Worm (Caenorhabditis elegans) whole organism, young adult: ENCODE data around the gene F26D10.13.
A peak's percentile ranks its signal among the peaks of the same experiment; 100 is the strongest.

Experiments used
- B0019.2 ChIP-seq: fragments of 200-800 bp; sonication (Bioruptor generic); conservative IDR thresholded peaks from 2 replicates; pipeline ENCODE4 v1.3.6; 2022; ENCODE audit warnings: missing genetic modification reagents, missing genetic modification characterization, missing compliant biosample characterization
- B0261.1 ChIP-seq: sonication (generic microtip); optimal IDR thresholded peaks from 2 replicates; lab custom pipeline; 2016; ENCODE audit warnings: mild to moderate bottlenecking, missing genetic modification characterization, moderate library complexity, missing compliant biosample characterization
- B0336.3 ChIP-seq: fragments of 200-800 bp; sonication (Bioruptor generic); IDR thresholded peaks from 2 replicates; pipeline ENCODE4 v1.3.6; 2022; ENCODE audit warnings: missing genetic modification characterization, missing compliant biosample characterization
- C06A6.2 ChIP-seq: fragments of 200-800 bp; sonication (Bioruptor generic); conservative IDR thresholded peaks from 2 replicates; pipeline ENCODE4 v1.3.6; 2022; ENCODE audit warnings: missing genetic modification characterization, missing compliant biosample characterization
- F10E7.11 ChIP-seq: sonication (generic microtip); optimal IDR thresholded peaks from 2 replicates; lab custom pipeline; 2017; ENCODE audit warnings: mild to moderate bottlenecking, missing genetic modification characterization, moderate library complexity, missing compliant biosample characterization
- F33H1.4 ChIP-seq: fragments of 200-800 bp; sonication (Bioruptor generic); IDR thresholded peaks from 2 replicates; pipeline ENCODE4 v1.3.6; 2022; ENCODE audit warnings: missing genetic modification reagents, missing genetic modification characterization, missing compliant biosample characterization
- F55B11.4 ChIP-seq: sonication (generic microtip); optimal IDR thresholded peaks from 2 replicates; lab custom pipeline; 2016; ENCODE audit warnings: missing compliant biosample characterization, missing genetic modification characterization, borderline replicate concordance; ENCODE audit not compliant: insufficient read depth
- F57A8.1 ChIP-seq: fragments of 200-800 bp; sonication (Bioruptor generic); optimal IDR thresholded peaks from 2 replicates; lab custom pipeline; 2018; ENCODE audit warnings: mild to moderate bottlenecking, missing genetic modification characterization, moderate library complexity, missing compliant biosample characterization
- F57C9.4 ChIP-seq: sonication (generic microtip); optimal IDR thresholded peaks from 2 replicates; lab custom pipeline; 2017; ENCODE audit warnings: mild to moderate bottlenecking, missing genetic modification characterization, missing compliant biosample characterization
- K11D2.4 ChIP-seq: fragments of 200-800 bp; sonication (Bioruptor generic); IDR thresholded peaks from 2 replicates; pipeline ENCODE4 v1.3.6; 2022; ENCODE audit warnings: missing genetic modification reagents, missing genetic modification characterization, missing compliant biosample characterization
- K12H6.12 ChIP-seq: fragments of 200-800 bp; sonication (Bioruptor generic); optimal IDR thresholded peaks from 2 replicates; lab custom pipeline; 2018; ENCODE audit warnings: mild to moderate bottlenecking, missing genetic modification characterization, missing compliant biosample characterization
- Y53G8AR.9 ChIP-seq: fragments of 200-800 bp; sonication (Bioruptor generic); conservative IDR thresholded peaks from 2 replicates; pipeline ENCODE4 v1.3.6; 2022; ENCODE audit warnings: missing genetic modification reagents, missing genetic modification characterization, missing compliant biosample characterization
- Y79H2A.3 ChIP-seq: fragments of 200-800 bp; sonication (Bioruptor generic); conservative IDR thresholded peaks from 2 replicates; pipeline ENCODE4 v1.3.6; 2022; ENCODE audit warnings: missing genetic modification reagents, missing genetic modification characterization, missing compliant biosample characterization
- ama-1 ChIP-seq, 3 experiments: fragments of 150-350 bp in 1 of 3; sonication (generic microtip) in 2 of 3; optimal IDR thresholded peaks; 2 replicates each; lab custom pipeline; 2014 to 2018; ENCODE audit warnings: missing biosample characterization in 2 of 3, missing genetic modification characterization in 2 of 3, missing genetic modification reagents in 2 of 3
- aptf-2 ChIP-seq: fragments of 200-800 bp; sonication (Bioruptor generic); conservative IDR thresholded peaks from 2 replicates; pipeline ENCODE4 v1.3.6; 2022; ENCODE audit warnings: missing genetic modification reagents, missing genetic modification characterization, missing compliant biosample characterization
- aptf-3 ChIP-seq: fragments of 200-800 bp; sonication (Bioruptor generic); IDR thresholded peaks from 2 replicates; pipeline ENCODE4 v1.3.6; 2022; ENCODE audit warnings: missing genetic modification characterization, missing compliant biosample characterization
- athp-1 ChIP-seq: sonication (generic microtip); optimal IDR thresholded peaks from 2 replicates; lab custom pipeline; 2017; ENCODE audit warnings: mild to moderate bottlenecking, missing genetic modification characterization, missing compliant biosample characterization
- attf-6 ChIP-seq: fragments of 200-800 bp; sonication (Bioruptor generic); IDR thresholded peaks from 2 replicates; pipeline ENCODE4 v1.3.6; 2022; ENCODE audit warnings: missing genetic modification reagents, missing genetic modification characterization, missing compliant biosample characterization
- ccch-3 ChIP-seq: fragments of 200-800 bp; sonication (Bioruptor generic); optimal IDR thresholded peaks from 2 replicates; lab custom pipeline; 2018; ENCODE audit warnings: mild to moderate bottlenecking, missing genetic modification characterization, missing compliant biosample characterization
- ceh-100 ChIP-seq: fragments of 200-800 bp; sonication (Bioruptor generic); IDR thresholded peaks from 2 replicates; pipeline ENCODE4 v1.3.6; 2022; ENCODE audit warnings: missing genetic modification reagents, missing genetic modification characterization, missing compliant biosample characterization
- ceh-40 ChIP-seq: fragments of 200-800 bp; sonication (Bioruptor generic); IDR thresholded peaks from 2 replicates; pipeline ENCODE4 v1.3.6; 2022; ENCODE audit warnings: missing genetic modification characterization, missing compliant biosample characterization
- ceh-58 ChIP-seq: fragments of 200-800 bp; sonication (Bioruptor generic); IDR thresholded peaks from 2 replicates; pipeline ENCODE4 v1.3.6; 2022; ENCODE audit warnings: missing genetic modification characterization, missing compliant biosample characterization
- ceh-79 ChIP-seq: sonication (generic microtip); optimal IDR thresholded peaks from 2 replicates; lab custom pipeline; 2017; ENCODE audit warnings: mild to moderate bottlenecking, missing genetic modification characterization, missing compliant biosample characterization
- die-1 ChIP-seq: sonication (generic microtip); optimal IDR thresholded peaks from 2 replicates; lab custom pipeline; 2016; ENCODE audit warnings: missing genotype, mild to moderate bottlenecking, missing genetic modification characterization, missing compliant biosample characterization
- egl-44 ChIP-seq: fragments of 200-800 bp; sonication (Bioruptor generic); IDR thresholded peaks from 2 replicates; pipeline ENCODE4 v1.3.6; 2022; ENCODE audit warnings: missing genetic modification reagents, missing genetic modification characterization, missing compliant biosample characterization
- egrh-3 ChIP-seq: fragments of 200-800 bp; sonication (Bioruptor generic); IDR thresholded peaks from 2 replicates; pipeline ENCODE4 v1.3.6; 2022; ENCODE audit warnings: missing genetic modification reagents, missing genetic modification characterization, missing compliant biosample characterization
- hlh-26 ChIP-seq: fragments of 200-800 bp; sonication (Bioruptor generic); conservative IDR thresholded peaks from 2 replicates; pipeline ENCODE4 v1.3.6; 2022; ENCODE audit warnings: missing genetic modification reagents, missing genetic modification characterization, missing compliant biosample characterization
- hmg-20 ChIP-seq: fragments of 200-800 bp; sonication (Bioruptor generic); IDR thresholded peaks from 2 replicates; pipeline ENCODE4 v1.3.6; 2022; ENCODE audit warnings: missing genetic modification reagents, missing genetic modification characterization, missing compliant biosample characterization
- let-526 ChIP-seq: fragments of 200-800 bp; sonication (Bioruptor generic); IDR thresholded peaks from 2 replicates; pipeline ENCODE4 v1.3.6; 2022; ENCODE audit warnings: missing genetic modification reagents, missing genetic modification characterization, missing compliant biosample characterization
- lin-54 ChIP-seq: fragments of 200-800 bp; sonication (Bioruptor generic); optimal IDR thresholded peaks from 2 replicates; lab custom pipeline; 2018; ENCODE audit warnings: mild to moderate bottlenecking, missing genetic modification characterization, missing compliant biosample characterization
- lir-1 ChIP-seq: fragments of 200-800 bp; sonication (Bioruptor generic); conservative IDR thresholded peaks from 2 replicates; pipeline ENCODE4 v1.3.6; 2022; ENCODE audit warnings: missing genetic modification reagents, missing genetic modification characterization, missing compliant biosample characterization
- lsl-1 ChIP-seq: fragments of 200-800 bp; sonication (Bioruptor generic); optimal IDR thresholded peaks from 2 replicates; lab custom pipeline; 2018; ENCODE audit warnings: mild to moderate bottlenecking, missing genetic modification characterization, moderate library complexity, missing compliant biosample characterization
- madf-10 ChIP-seq: sonication (generic microtip); optimal IDR thresholded peaks from 2 replicates; lab custom pipeline; 2016; ENCODE audit warnings: mild to moderate bottlenecking, missing genetic modification characterization, missing compliant biosample characterization
- mcd-1 ChIP-seq: fragments of 200-800 bp; sonication (Bioruptor generic); IDR thresholded peaks from 2 replicates; pipeline ENCODE4 v1.3.6; 2022; ENCODE audit warnings: missing genetic modification reagents, missing genetic modification characterization, missing compliant biosample characterization
- nhr-120 ChIP-seq: fragments of 200-800 bp; sonication (Bioruptor generic); IDR thresholded peaks from 2 replicates; pipeline ENCODE4 v1.3.6; 2022; ENCODE audit warnings: missing genetic modification characterization, missing compliant biosample characterization
- nhr-90 ChIP-seq: sonication (generic microtip); optimal IDR thresholded peaks from 2 replicates; lab custom pipeline; 2016; ENCODE audit warnings: missing genotype, mild to moderate bottlenecking, missing genetic modification characterization, missing compliant biosample characterization
- repo-1 ChIP-seq: sonication (generic microtip); optimal IDR thresholded peaks from 2 replicates; lab custom pipeline; 2017; ENCODE audit warnings: mild to moderate bottlenecking, missing genetic modification characterization, missing compliant biosample characterization
- snpc-3.4 ChIP-seq: sonication (generic microtip); optimal IDR thresholded peaks from 2 replicates; lab custom pipeline; 2017; ENCODE audit warnings: missing genetic modification characterization, mild to moderate bottlenecking, missing compliant biosample characterization, antibody characterized with exemption, moderate library complexity, missing genotype, missing genetic modification reagents
- snpc-4 ChIP-seq, 5 experiments: fragments of 150-350 bp in 1 of 5; sonication (generic microtip) in 4 of 5; optimal IDR thresholded peaks; 2 replicates each; lab custom pipeline; 2014 to 2018; ENCODE audit warnings: missing genetic modification characterization in 5 of 5, missing biosample characterization in 3 of 5, antibody characterized with exemption in 2 of 5, mild to moderate bottlenecking in 2 of 5, missing compliant biosample characterization in 2 of 5, missing genotype in 2 of 5, moderate library complexity in 2 of 5, missing genetic modification reagents in 1 of 5
- somi-1 ChIP-seq: fragments of 200-800 bp; sonication (Bioruptor generic); optimal IDR thresholded peaks from 2 replicates; lab custom pipeline; 2018; ENCODE audit warnings: mild to moderate bottlenecking, missing genetic modification characterization, missing compliant biosample characterization
- tbp1 ChIP-seq: fragments of 200-800 bp; sonication (Bioruptor generic); optimal IDR thresholded peaks from 2 replicates; lab custom pipeline; 2018; ENCODE audit warnings: mild to moderate bottlenecking, missing genetic modification characterization, missing compliant biosample characterization
- zim-3 ChIP-seq: sonication (generic microtip); optimal IDR thresholded peaks from 2 replicates; lab custom pipeline; 2017; ENCODE audit warnings: mild to moderate bottlenecking, missing genetic modification characterization, moderate library complexity, missing compliant biosample characterization
- ztf-18 ChIP-seq: sonication (generic microtip); optimal IDR thresholded peaks from 2 replicates; lab custom pipeline; 2016; ENCODE audit warnings: missing genotype, mild to moderate bottlenecking, missing genetic modification characterization, missing compliant biosample characterization
- ztf-22 ChIP-seq: fragments of 200-800 bp; sonication (Bioruptor generic); optimal IDR thresholded peaks from 2 replicates; lab custom pipeline; 2018; ENCODE audit warnings: mild to moderate bottlenecking, missing genetic modification characterization, moderate library complexity, missing compliant biosample characterization
- ztf-25 ChIP-seq: fragments of 200-800 bp; sonication (Bioruptor generic); IDR thresholded peaks from 2 replicates; pipeline ENCODE4 v1.3.6; 2022; ENCODE audit warnings: missing genetic modification reagents, missing genetic modification characterization, missing compliant biosample characterization
- ztf-26 ChIP-seq: sonication (generic microtip); optimal IDR thresholded peaks from 2 replicates; lab custom pipeline; 2017; ENCODE audit warnings: missing genetic modification characterization, missing compliant biosample characterization

F26D10.13 gene

ce11 chrIV:17279592-17280440 lies 15.2 kb upstream of the F26D10.13 start (continued):
- TF ChIP-seq C06A6.2: no peak
- TF ChIP-seq F33H1.4 (GFP tag; lab: Robert Waterston, UW): no peak
- 0 out of 2 replicates have a peak, but pooled peaks have one; percentile 8 for TF ChIP-seq aptf-3 (GFP tag; lab: Robert Waterston, UW)
- TF ChIP-seq K11D2.4 (GFP tag; lab: Robert Waterston, UW): peak; percentile 52; the same call in 1 of the 2 replicates
- TF ChIP-seq ztf-22: no peak
- TF ChIP-seq zim-3 (tag; lab: Kevin White, UChicago): no peak
- TF ChIP-seq tbp1 (GFP tag; lab: Kevin White, UChicago): peak; percentile 26
- peak; percentile 49 for TF ChIP-seq mcd-1 (GFP tag; lab: Robert Waterston, UW)
- TF ChIP-seq let-526 (GFP tag; lab: Robert Waterston, UW): no peak
- peak; percentile 90 for TF ChIP-seq attf-6 (GFP tag; lab: Robert Waterston, UW)
- TF ChIP-seq lsl-1 (GFP tag; lab: Kevin White, UChicago): peak; percentile 37
- TF ChIP-seq F57A8.1 (GFP tag; lab: Kevin White, UChicago): no peak
- peak; percentile 0 for TF ChIP-seq K12H6.12 (tag; lab: Kevin White, UChicago)
- TF ChIP-seq hmg-20 (GFP tag; lab: Robert Waterston, UW): no peak
- TF ChIP-seq ama-1 (optimal IDR thresholded peaks at IDR 0.05; lab: Kevin White, UChicago): peak; percentile 22
- TF ChIP-seq ama-1 (GFP tag; optimal IDR thresholded peaks at IDR 0.05; lab: Kevin White, UChicago): no peak
- TF ChIP-seq B0261.1 (tag; lab: Kevin White, UChicago): no peak
- TF ChIP-seq Y53G8AR.9 (GFP tag; lab: Robert Waterston, UW): peak; percentile 70
- peak; percentile 66 for TF ChIP-seq lin-54 (GFP tag; lab: Kevin White, UChicago)
- no peak for TF ChIP-seq madf-10 (tag; lab: Kevin White, UChicago)
- TF ChIP-seq ceh-58 (GFP tag; lab: Robert Waterston, UW): peak; percentile 71
- no peak for TF ChIP-seq F55B11.4 (tag; lab: Kevin White, UChicago)
- TF ChIP-seq Y79H2A.3 (GFP tag; lab: Robert Waterston, UW): no peak
- TF ChIP-seq ceh-100 (GFP tag; lab: Robert Waterston, UW): peak; percentile 31; the same call in 1 of the 2 replicates
- peak; percentile 41 for TF ChIP-seq die-1 (tag; lab: Kevin White, UChicago)
- 0 out of 2 replicates have a peak, but pooled peaks have one; percentile 7 for TF ChIP-seq ztf-25 (GFP tag; lab: Robert Waterston, UW)
- peak; percentile 62; the same call in 1 of the 2 replicates for TF ChIP-seq egl-44 (GFP tag; lab: Robert Waterston, UW)
- TF ChIP-seq nhr-90: no peak
- peak; percentile 61 for TF ChIP-seq B0336.3
- no peak for TF ChIP-seq F10E7.11 (tag; lab: Kevin White, UChicago)
- TF ChIP-seq snpc-4 (GFP tag; optimal IDR thresholded peaks at IDR 0.05; lab: Kevin White, UChicago): no peak
- peak in 2 of 4 experiments; percentile 18 to 59 for TF ChIP-seq snpc-4 (tag; optimal IDR thresholded peaks at IDR 0.05; lab: Kevin White, UChicago)
- peak; percentile 52 for TF ChIP-seq athp-1 (tag; lab: Kevin White, UChicago)
- no peak for TF ChIP-seq repo-1 (tag; lab: Kevin White, UChicago)
- no peak for TF ChIP-seq F57C9.4 (tag; lab: Kevin White, UChicago)
- no peak for TF ChIP-seq lir-1
- TF ChIP-seq ccch-3 (GFP tag; lab: Kevin White, UChicago): no peak
- TF ChIP-seq B0019.2: 0 out of 2 replicates have a peak, but pooled peaks have one; percentile 31
- peak; percentile 53 for TF ChIP-seq ceh-40 (GFP tag; lab: Robert Waterston, UW)
- TF ChIP-seq ztf-26: no peak
- no peak for TF ChIP-seq nhr-120 (GFP tag; lab: Robert Waterston, UW)
- TF ChIP-seq ztf-18 (tag; lab: Kevin White, UChicago): peak; percentile 20
- TF ChIP-seq egrh-3 (GFP tag; lab: Robert Waterston, UW): no peak
- TF ChIP-seq ceh-79: no peak
- TF ChIP-seq somi-1: no peak
- no peak for TF ChIP-seq snpc-3.4 (tag; lab: Kevin White, UChicago)
- no peak for TF ChIP-seq aptf-2 (GFP tag; lab: Robert Waterston, UW)
- TF ChIP-seq hlh-26 (GFP tag; lab: Robert Waterston, UW): no peak
